Worm (Caenorhabditis elegans): ENCODE data around the gene zmp-6.

DNA sequence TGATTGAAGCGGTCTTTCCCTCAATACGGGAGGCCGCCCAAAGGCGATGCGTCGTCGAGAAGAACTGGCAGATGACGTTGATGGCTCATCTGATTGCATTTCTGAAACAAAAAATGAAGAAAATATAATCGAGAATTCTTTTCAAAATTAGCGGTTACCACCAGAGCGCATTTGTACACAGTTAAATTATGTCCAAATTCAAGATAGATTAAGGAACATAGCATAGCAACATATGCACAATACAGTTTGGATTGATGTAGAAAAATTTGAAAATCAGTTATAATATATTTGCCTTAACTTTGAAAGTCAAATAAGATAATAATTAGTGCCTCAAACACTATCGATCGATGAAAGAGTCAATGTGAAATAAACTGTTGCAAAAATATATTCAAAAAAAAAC, 18.0 kb downstream of the zmp-6 start, which contains the start of gene R151.8:
- no peak for TF ChIP-seq dpl-1 (GFP tag; optimal IDR thresholded peaks at IDR 0.05)
- TF ChIP-seq ces-1 (GFP tag; optimal IDR thresholded peaks at IDR 0.05), result no peak
- no peak for TF ChIP-seq blmp-1 (tag; optimal IDR thresholded peaks at IDR 0.05)
- no peak for TF ChIP-seq lin-15B (tag; optimal IDR thresholded peaks at IDR 0.05)
- no peak for TF ChIP-seq efl-1 (optimal IDR thresholded peaks at IDR 0.05)
- TF ChIP-seq efl-1 (GFP tag; optimal IDR thresholded peaks at IDR 0.05 in 1 of 2), result no peak
- no peak for TF ChIP-seq nhr-76 (tag; optimal IDR thresholded peaks at IDR 0.05)
- no peak for TF ChIP-seq unc-130 (tag; optimal IDR thresholded peaks at IDR 0.05)

Data from whole organism, L1 larva.